Worm (Caenorhabditis elegans) whole organism, L1 larva: ENCODE data around the gene Y73B6BL.29.
A peak's percentile ranks its signal among the peaks of the same experiment; 100 is the strongest.

Experiments used
- C04F5.9 ChIP-seq: sonication (generic microtip); optimal IDR thresholded peaks from 2 replicates; lab custom pipeline; 2016; ENCODE audit warnings: missing genetic modification characterization, missing compliant biosample characterization
- C16A3.4 ChIP-seq: fragments of 150-350 bp; optimal IDR thresholded peaks from 2 replicates; lab custom pipeline; 2014; ENCODE audit warnings: missing biosample characterization, missing genetic modification characterization
- C34B4.2 ChIP-seq: sonication (generic microtip); optimal IDR thresholded peaks from 2 replicates; lab custom pipeline; 2017; ENCODE audit warnings: mild to moderate bottlenecking, missing genetic modification characterization, missing compliant biosample characterization
- F16B12.6 ChIP-seq: fragments of 150-350 bp; optimal IDR thresholded peaks from 2 replicates; lab custom pipeline; 2014; ENCODE audit warnings: missing biosample characterization, missing genetic modification characterization
- Y116A8C.19 ChIP-seq: sonication (generic microtip); optimal IDR thresholded peaks from 2 replicates; lab custom pipeline; 2016; ENCODE audit warnings: missing compliant biosample characterization, missing genetic modification characterization, borderline replicate concordance
- alr-1 ChIP-seq: fragments of 200-800 bp; sonication (Bioruptor generic); optimal IDR thresholded peaks from 2 replicates; lab custom pipeline; 2018; ENCODE audit warnings: borderline replicate concordance, mild to moderate bottlenecking, missing genetic modification characterization, missing compliant biosample characterization
- aly-2 ChIP-seq: fragments of 150-350 bp; optimal IDR thresholded peaks from 2 replicates; lab custom pipeline; 2014; ENCODE audit warnings: missing biosample characterization, missing genetic modification characterization
- ama-1 ChIP-seq: fragments of 150-350 bp; optimal IDR thresholded peaks from 2 replicates; lab custom pipeline; 2014
- blmp-1 ChIP-seq: fragments of 150-350 bp; optimal IDR thresholded peaks from 2 replicates; lab custom pipeline; 2014; ENCODE audit warnings: missing biosample characterization, missing genetic modification characterization
- ceh-63 ChIP-seq: fragments of 200-800 bp; sonication (Bioruptor generic); optimal IDR thresholded peaks from 2 replicates; lab custom pipeline; 2018; ENCODE audit warnings: mild to moderate bottlenecking, missing genetic modification characterization, missing compliant biosample characterization
- ceh-8 ChIP-seq: fragments of 200-800 bp; sonication (Bioruptor generic); optimal IDR thresholded peaks from 2 replicates; lab custom pipeline; 2018; ENCODE audit warnings: mild to moderate bottlenecking, missing genetic modification characterization, moderate library complexity, missing compliant biosample characterization
- ceh-82 ChIP-seq, 3 experiments: fragments of 150-350 bp in 1 of 3; sonication (generic microtip) in 2 of 3; optimal IDR thresholded peaks; 2 replicates each; lab custom pipeline; 2014 to 2017; ENCODE audit warnings: missing biosample characterization in 3 of 3, missing genetic modification characterization in 3 of 3
- ceh-88 ChIP-seq: fragments of 200-800 bp; sonication (Bioruptor generic); IDR thresholded peaks from 2 replicates; pipeline ENCODE4 v1.3.6; 2022; ENCODE audit warnings: missing genetic modification characterization, missing compliant biosample characterization
- ceh-90 ChIP-seq: sonication (generic microtip); optimal IDR thresholded peaks from 2 replicates; lab custom pipeline; 2016; ENCODE audit warnings: missing genetic modification characterization, missing compliant biosample characterization
- ces-1 ChIP-seq: fragments of 150-350 bp; optimal IDR thresholded peaks from 2 replicates; lab custom pipeline; 2014; ENCODE audit warnings: missing biosample characterization, missing genetic modification reagents, missing genetic modification characterization
- dsc-1 ChIP-seq: sonication (generic microtip); optimal IDR thresholded peaks from 2 replicates; lab custom pipeline; 2016; ENCODE audit warnings: mild to moderate bottlenecking, missing genetic modification characterization, missing compliant biosample characterization
- efl-3 ChIP-seq: fragments of 200-800 bp; sonication (Bioruptor generic); optimal IDR thresholded peaks from 2 replicates; lab custom pipeline; 2018; ENCODE audit warnings: mild to moderate bottlenecking, missing genetic modification characterization, missing compliant biosample characterization
- egl-13 ChIP-seq: sonication (generic microtip); optimal IDR thresholded peaks from 2 replicates; lab custom pipeline; 2016; ENCODE audit warnings: missing genotype, missing genetic modification reagents, missing genetic modification characterization, missing compliant biosample characterization
- egl-27 ChIP-seq, 2 experiments: fragments of 150-350 bp in 1 of 2; sonication (generic microtip); optimal IDR thresholded peaks; 3 replicates each; lab custom pipeline; 2017 to 2018; ENCODE audit warnings: missing biosample characterization in 2 of 2, missing genetic modification characterization in 2 of 2, missing genetic modification reagents in 2 of 2
- elt-3 ChIP-seq, 6 experiments: fragments of 150-350 bp in 1 of 6; sonication (generic microtip); optimal IDR thresholded peaks; 2 replicates each; lab custom pipeline; 2017 to 2018; ENCODE audit warnings: missing biosample characterization in 6 of 6, missing genetic modification characterization in 6 of 6, inconsistent platforms in 1 of 6
- ets-5 ChIP-seq: fragments of 200-800 bp; sonication (Bioruptor generic); IDR thresholded peaks from 2 replicates; pipeline ENCODE4 v1.3.6; 2022; ENCODE audit warnings: missing genetic modification characterization, missing compliant biosample characterization
- fkh-10 ChIP-seq: sonication (generic microtip); optimal IDR thresholded peaks from 2 replicates; lab custom pipeline; 2017; ENCODE audit warnings: missing biosample characterization, missing genetic modification reagents, missing genetic modification characterization
- fkh-8 ChIP-seq: sonication (generic microtip); optimal IDR thresholded peaks from 2 replicates; lab custom pipeline; 2016; ENCODE audit warnings: mild to moderate bottlenecking, missing genetic modification characterization, missing compliant biosample characterization
- grh-1 ChIP-seq: fragments of 200-800 bp; sonication (Bioruptor generic); IDR thresholded peaks from 2 replicates; pipeline ENCODE4 v1.3.6; 2022; ENCODE audit warnings: missing genetic modification reagents, missing genetic modification characterization, missing compliant biosample characterization
- hlh-17 ChIP-seq: fragments of 200-800 bp; sonication (Bioruptor generic); optimal IDR thresholded peaks from 2 replicates; lab custom pipeline; 2018; ENCODE audit warnings: missing genetic modification characterization, mild to moderate bottlenecking, missing compliant biosample characterization, moderate library complexity, borderline replicate concordance
- hpl-2 ChIP-seq: fragments of 150-350 bp; optimal IDR thresholded peaks from 2 replicates; lab custom pipeline; 2014; ENCODE audit warnings: missing biosample characterization, missing genetic modification reagents, missing genetic modification characterization
- jun-1 ChIP-seq: fragments of 150-350 bp; optimal IDR thresholded peaks from 2 replicates; lab custom pipeline; 2014; ENCODE audit warnings: missing biosample characterization, missing genetic modification reagents, missing genetic modification characterization
- lin-14 ChIP-seq: fragments of 200-800 bp; sonication (Bioruptor generic); optimal IDR thresholded peaks from 2 replicates; lab custom pipeline; 2018; ENCODE audit warnings: mild to moderate bottlenecking, missing genetic modification characterization, moderate library complexity, missing compliant biosample characterization
- lin-15B ChIP-seq: fragments of 150-350 bp; sonication (generic microtip); optimal IDR thresholded peaks from 3 replicates; lab custom pipeline; 2014; ENCODE audit warnings: missing biosample characterization, missing genetic modification characterization
- lin-35 ChIP-seq, 2 experiments: fragments of 150-350 bp; optimal IDR thresholded peaks; 2 replicates each; lab custom pipeline; 2014; ENCODE audit warnings: missing biosample characterization in 2 of 2, missing genetic modification characterization in 2 of 2, missing genetic modification reagents in 2 of 2
- lin-39 ChIP-seq: fragments of 150-350 bp; optimal IDR thresholded peaks from 2 replicates; lab custom pipeline; 2014; ENCODE audit warnings: missing biosample characterization, missing genetic modification reagents, missing genetic modification characterization
- lir-3 ChIP-seq: sonication (generic microtip); optimal IDR thresholded peaks from 2 replicates; lab custom pipeline; 2016; ENCODE audit warnings: mild to moderate bottlenecking, missing genetic modification characterization, moderate library complexity, missing compliant biosample characterization; ENCODE audit not compliant: poor library complexity
- mdl-1 ChIP-seq, 2 experiments: fragments of 150-350 bp; optimal IDR thresholded peaks; 2 replicates each; lab custom pipeline; 2014 to 2017; ENCODE audit warnings: missing biosample characterization in 2 of 2, missing genetic modification characterization in 2 of 2, inconsistent platforms in 1 of 2
- nhr-11 ChIP-seq: fragments of 150-350 bp; optimal IDR thresholded peaks from 2 replicates; lab custom pipeline; 2014; ENCODE audit warnings: missing biosample characterization, missing genetic modification characterization
- nhr-19 ChIP-seq: fragments of 200-800 bp; sonication (Bioruptor generic); conservative IDR thresholded peaks from 2 replicates; pipeline ENCODE4 v1.3.6; 2022; ENCODE audit warnings: missing genetic modification characterization, missing compliant biosample characterization
- nhr-20 ChIP-seq: sonication (generic microtip); optimal IDR thresholded peaks from 2 replicates; lab custom pipeline; 2016; ENCODE audit warnings: mild to moderate bottlenecking, missing genetic modification characterization, missing compliant biosample characterization
- nhr-237 ChIP-seq: fragments of 150-350 bp; optimal IDR thresholded peaks from 2 replicates; lab custom pipeline; 2014; ENCODE audit warnings: missing biosample characterization, missing genetic modification characterization
- nhr-71 ChIP-seq: sonication (generic microtip); optimal IDR thresholded peaks from 2 replicates; lab custom pipeline; 2016; ENCODE audit warnings: mild to moderate bottlenecking, missing genetic modification characterization, moderate library complexity, missing compliant biosample characterization
- rnt-1 ChIP-seq: sonication (generic microtip); optimal IDR thresholded peaks from 2 replicates; lab custom pipeline; 2016; ENCODE audit warnings: mild to moderate bottlenecking, missing genetic modification characterization, moderate library complexity, missing compliant biosample characterization
- snpc-4 ChIP-seq: fragments of 150-350 bp; optimal IDR thresholded peaks from 2 replicates; lab custom pipeline; 2014; ENCODE audit warnings: missing biosample characterization, missing genetic modification characterization
- snu-23 ChIP-seq: sonication (generic microtip); optimal IDR thresholded peaks from 2 replicates; lab custom pipeline; 2016; ENCODE audit warnings: missing genetic modification characterization, missing compliant biosample characterization
- sox-4 ChIP-seq: sonication (generic microtip); optimal IDR thresholded peaks from 2 replicates; lab custom pipeline; 2016; ENCODE audit warnings: missing genetic modification characterization, missing compliant biosample characterization
- sptf-1 ChIP-seq: fragments of 150-350 bp; optimal IDR thresholded peaks from 2 replicates; lab custom pipeline; 2014; ENCODE audit warnings: missing biosample characterization, missing genetic modification characterization
- swsn-7 ChIP-seq: sonication (generic microtip); optimal IDR thresholded peaks from 2 replicates; lab custom pipeline; 2016; ENCODE audit warnings: missing genetic modification characterization, missing compliant biosample characterization
- tlp-1 ChIP-seq: fragments of 150-350 bp; optimal IDR thresholded peaks from 2 replicates; lab custom pipeline; 2014; ENCODE audit warnings: missing biosample characterization, missing genetic modification characterization
- unc-30 ChIP-seq: sonication (generic microtip); optimal IDR thresholded peaks from 2 replicates; lab custom pipeline; 2017; ENCODE audit warnings: missing biosample characterization, missing genetic modification characterization
- unc-62 ChIP-seq: fragments of 150-350 bp; optimal IDR thresholded peaks from 2 replicates; lab custom pipeline; 2014; ENCODE audit warnings: missing biosample characterization, missing genetic modification reagents, missing genetic modification characterization
- unc-86 ChIP-seq: sonication (generic microtip); optimal IDR thresholded peaks from 2 replicates; lab custom pipeline; 2016; ENCODE audit warnings: missing genetic modification characterization, missing compliant biosample characterization
- vab-15 ChIP-seq: sonication (generic microtip); optimal IDR thresholded peaks from 2 replicates; lab custom pipeline; 2017; ENCODE audit warnings: missing genotype, mild to moderate bottlenecking, missing genetic modification characterization, missing compliant biosample characterization
- zag-1 ChIP-seq: fragments of 150-350 bp; optimal IDR thresholded peaks from 2 replicates; lab custom pipeline; 2014; ENCODE audit warnings: missing biosample characterization, missing genetic modification characterization
- ztf-11 ChIP-seq, 2 experiments: sonication (generic microtip); optimal IDR thresholded peaks; 2 replicates each; lab custom pipeline; 2016 to 2017; ENCODE audit warnings: missing genetic modification characterization in 2 of 2, missing biosample characterization in 1 of 2, missing compliant biosample characterization in 1 of 2
- ztf-4 ChIP-seq: fragments of 150-350 bp; optimal IDR thresholded peaks from 2 replicates; lab custom pipeline; 2014; ENCODE audit warnings: missing biosample characterization, missing genetic modification characterization

Gene Y73B6BL.29

DNA sequence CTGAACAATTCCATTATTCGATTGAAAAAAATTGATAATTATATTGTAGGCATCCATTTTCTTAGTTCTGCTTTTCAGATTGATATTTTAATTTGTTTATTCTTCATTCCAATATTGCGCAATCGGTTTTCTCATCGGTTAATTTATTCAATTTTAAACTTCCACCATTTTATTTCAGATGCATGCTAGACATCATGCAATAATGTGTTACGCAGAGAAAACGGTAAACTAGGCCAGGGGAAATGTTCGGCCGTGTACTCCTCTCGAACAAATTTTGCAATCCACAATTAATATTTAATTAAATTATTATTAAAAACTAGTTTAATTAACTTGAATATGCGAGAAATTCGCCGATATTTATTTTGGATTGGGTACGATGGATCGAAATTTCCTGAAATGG lies at the start of gene Y73B6BL.29:
Gene Y73B6BL.29, plus strand, starts transcription at position 263 of the 400 bp plus-strand sequence.
- TF ChIP-seq lin-15B, result peak; percentile 78
- peak; percentile 87 for TF ChIP-seq efl-3 (GFP tag; lab: Kevin White, UChicago)
- peak; percentile 93 for TF ChIP-seq lin-39 (tag; lab: Kevin White, UChicago)
- peak; percentile 88 for TF ChIP-seq ceh-82 (tag; optimal IDR thresholded peaks at IDR 0.05; lab: Kevin White, UChicago)
- TF ChIP-seq unc-86 (tag; lab: Kevin White, UChicago), result peak; percentile 90
- peak; percentile 96 for TF ChIP-seq sox-4 (tag; lab: Kevin White, UChicago)
- no peak for TF ChIP-seq ces-1
- TF ChIP-seq lir-3 (tag; lab: Kevin White, UChicago), result peak; percentile 98
- TF ChIP-seq ceh-90 (tag; lab: Kevin White, UChicago), result peak; percentile 100
- peak; percentile 49 for TF ChIP-seq F16B12.6 (tag; lab: Kevin White, UChicago)
- TF ChIP-seq Y116A8C.19, result peak; percentile 97
- peak; percentile 76 for TF ChIP-seq vab-15 (tag; lab: Kevin White, UChicago)
- TF ChIP-seq unc-30 (tag; lab: Kevin White, UChicago), result no peak
- peak; percentile 87 for TF ChIP-seq snpc-4
- TF ChIP-seq elt-3 (tag; optimal IDR thresholded peaks at IDR 0.05; lab: Kevin White, UChicago), result peak in 2 of 6 experiments; percentile 71 to 74
- TF ChIP-seq unc-62 (GFP tag; lab: Kevin White, UChicago), result no peak
- no peak for TF ChIP-seq hpl-2 (GFP tag; lab: Kevin White, UChicago)
- TF ChIP-seq ama-1 (lab: Kevin White, UChicago), result peak; percentile 72
- TF ChIP-seq ets-5 (GFP tag; lab: Robert Waterston, UW), result no peak
- TF ChIP-seq ztf-11 (tag; optimal IDR thresholded peaks at IDR 0.05; lab: Kevin White, UChicago), result peak in 1 of 2 experiments; percentile 98
- TF ChIP-seq lin-14 (GFP tag; lab: Kevin White, UChicago), result peak; percentile 95
- TF ChIP-seq lin-35 (GFP tag; optimal IDR thresholded peaks at IDR 0.05; lab: Kevin White, UChicago), result peak; percentile 99
- peak; percentile 98 for TF ChIP-seq nhr-71 (tag; lab: Kevin White, UChicago)
- TF ChIP-seq nhr-237 (tag; lab: Kevin White, UChicago), result peak; percentile 19
- TF ChIP-seq fkh-8 (tag; lab: Kevin White, UChicago), result peak; percentile 92
- TF ChIP-seq aly-2 (tag; lab: Kevin White, UChicago), result peak; percentile 79
- TF ChIP-seq ceh-63 (GFP tag; lab: Kevin White, UChicago), result peak; percentile 75
- peak in 1 of 2 experiments; percentile 82 for TF ChIP-seq mdl-1 (tag; optimal IDR thresholded peaks at IDR 0.05; lab: Kevin White, UChicago)
- TF ChIP-seq snu-23 (GFP tag; lab: Kevin White, UChicago), result peak; percentile 95
- peak; percentile 70 for TF ChIP-seq hlh-17
- TF ChIP-seq C34B4.2, result peak; percentile 72
- TF ChIP-seq sptf-1, result no peak
- peak; percentile 51 for TF ChIP-seq fkh-10 (GFP tag; lab: Kevin White, UChicago)
- peak; percentile 73 for TF ChIP-seq jun-1
- peak; percentile 85 for TF ChIP-seq ceh-88
- peak; percentile 85 for TF ChIP-seq ztf-4 (tag; lab: Kevin White, UChicago)
- TF ChIP-seq C16A3.4 (tag; lab: Kevin White, UChicago), result peak; percentile 83
- peak; percentile 95 for TF ChIP-seq nhr-20
- TF ChIP-seq alr-1 (tag; lab: Kevin White, UChicago), result no peak
- peak; percentile 98 for TF ChIP-seq egl-13 (tag; lab: Kevin White, UChicago)
- TF ChIP-seq egl-27 (tag; optimal IDR thresholded peaks at IDR 0.05; lab: Kevin White, UChicago), result no peak
- no peak for TF ChIP-seq tlp-1 (tag; lab: Kevin White, UChicago)
- peak; percentile 97 for TF ChIP-seq ceh-8 (GFP tag; lab: Kevin White, UChicago)
- TF ChIP-seq swsn-7 (tag; lab: Kevin White, UChicago), result peak; percentile 95
- TF ChIP-seq nhr-11 (tag; lab: Kevin White, UChicago), result peak; percentile 80
- TF ChIP-seq rnt-1 (tag; lab: Kevin White, UChicago), result peak; percentile 100
- TF ChIP-seq grh-1, result peak; percentile 81
- TF ChIP-seq dsc-1 (tag; lab: Kevin White, UChicago), result peak; percentile 97
- TF ChIP-seq C04F5.9 (tag; lab: Kevin White, UChicago), result peak; percentile 96
- no peak for TF ChIP-seq zag-1 (tag; lab: Kevin White, UChicago)
- peak; percentile 94 for TF ChIP-seq nhr-19 (GFP tag; lab: Robert Waterston, UW)
- peak; percentile 77 for TF ChIP-seq blmp-1 (tag; lab: Kevin White, UChicago)
